Fruit fly (Drosophila melanogaster) whole organism, pupa: Measurements from ENCODE around the gene temp.

ENCODE experiments used
- CG14655 ChIP-seq: fragments of 200-800 bp; sonication (Bioruptor generic); optimal IDR thresholded peaks from 3 replicates; lab custom pipeline; 2017; ENCODE audit warnings: mild to moderate bottlenecking, missing biosample characterization, missing genetic modification reagents, missing genetic modification characterization
- CG17806 ChIP-seq: fragments of 200-800 bp; sonication (Bioruptor generic); optimal IDR thresholded peaks from 2 replicates; lab custom pipeline; 2018; ENCODE audit warnings: missing biosample characterization, mild to moderate bottlenecking, missing genetic modification characterization, moderate library complexity
- CG32121 ChIP-seq: fragments of 200-800 bp; sonication (Bioruptor generic); IDR thresholded peaks from 2 replicates; pipeline ENCODE4 v1.3.6; 2022; ENCODE audit warnings: missing biosample characterization, missing genetic modification characterization
- CG34367 ChIP-seq: fragments of 200-800 bp; sonication (Bioruptor generic); optimal IDR thresholded peaks from 2 replicates; lab custom pipeline; 2018; ENCODE audit warnings: missing biosample characterization, mild to moderate bottlenecking, missing genetic modification characterization
- D1 ChIP-seq: fragments of 200-800 bp; sonication (Bioruptor generic); optimal IDR thresholded peaks from 2 replicates; lab custom pipeline; 2018; ENCODE audit warnings: missing biosample characterization, mild to moderate bottlenecking, missing genetic modification characterization, moderate library complexity
- EcR ChIP-seq: fragments of 200-800 bp; sonication (Bioruptor generic); optimal IDR thresholded peaks from 3 replicates; lab custom pipeline; 2019; ENCODE audit warnings: missing biosample characterization, missing genetic modification characterization, mild to moderate bottlenecking, moderate library complexity, missing genetic modification reagents
- Pif1A ChIP-seq: fragments of 200-800 bp; sonication (Bioruptor generic); optimal IDR thresholded peaks from 3 replicates; lab custom pipeline; 2016; ENCODE audit warnings: missing biosample characterization, missing genetic modification characterization
- gl ChIP-seq: fragments of 200-800 bp; sonication (Bioruptor generic); optimal IDR thresholded peaks from 2 replicates; lab custom pipeline; 2018; ENCODE audit warnings: missing biosample characterization, mild to moderate bottlenecking, missing genetic modification characterization

dm6 chrX:2305281-2305680 lies 43.0 kb upstream of the temp start:
- TF ChIP-seq CG32121 (GFP tag; lab: Robert Waterston, UW) = no peak
- TF ChIP-seq CG34367 (tag; lab: Kevin White, UChicago) = no peak
- TF ChIP-seq D1 (tag; lab: Kevin White, UChicago) = no peak
- TF ChIP-seq CG17806 (tag; lab: Kevin White, UChicago) = no peak
- no peak for TF ChIP-seq CG14655 (GFP tag; lab: Kevin White, UChicago)
- no peak for TF ChIP-seq gl
- TF ChIP-seq EcR (GFP tag; lab: Kevin White, UChicago) = no peak
- no peak for TF ChIP-seq Pif1A (GFP tag; lab: Kevin White, UChicago)
